In the genomic region with DNA sequence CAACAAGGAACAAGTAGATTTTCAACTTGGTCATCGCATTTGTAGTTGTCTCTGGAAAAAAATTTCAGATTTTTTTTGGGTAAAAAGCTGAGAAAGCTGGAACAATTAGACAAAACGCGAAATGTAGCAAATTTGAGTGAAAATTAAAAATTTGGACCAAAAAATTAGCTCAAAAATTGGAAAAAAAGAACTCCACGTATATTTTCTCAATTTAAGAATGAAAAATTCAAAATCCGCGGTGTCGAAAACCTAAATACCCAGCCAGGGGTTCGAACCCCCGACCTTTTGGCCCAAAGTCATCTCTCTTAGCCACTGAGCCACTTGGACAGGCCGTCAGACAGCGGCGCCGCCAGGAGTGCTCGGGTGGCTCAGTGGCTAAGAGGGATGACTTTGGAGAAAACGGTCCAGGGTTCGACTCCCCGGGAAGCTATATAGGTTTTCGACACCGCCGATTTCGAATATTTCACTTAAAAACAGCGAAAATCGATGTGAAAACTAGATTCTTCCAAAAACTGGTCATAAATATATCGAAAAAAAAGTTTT, we compare ENCODE assay signal across 2 worm cellular contexts.
TF ChIP-seq lines count a peak whose summit lies in the region.

TSS of gene ncx-1 (minus strand) at position 51 of the 543 bp plus-strand sequence.

TF ChIP-seq in whole organism, L4 larva, 104 proteins besides CTCF, POLR2A, EP300 and RAD21:
- TF ChIP-seq set-16 (GFP tag; IDR thresholded peaks at IDR 0.05; lab: Robert Waterston, UW) (peak; percentile 70), fos-1 (tag; optimal IDR thresholded peaks at IDR 0.05; lab: Kevin White, UChicago) (no peak), pha-4 (GFP tag; IDR thresholded peaks at IDR 0.05; lab: Robert Waterston, UW) (0 out of 2 replicates have a peak, but pooled peaks have one; percentile 19), pha-4 (tag; optimal IDR thresholded peaks at IDR 0.05; lab: Kevin White, UChicago) (no peak)

TF ChIP-seq in whole organism, young adult, 124 proteins besides CTCF, POLR2A, EP300 and RAD21:
- TF ChIP-seq him-1 (tag; optimal IDR thresholded peaks at IDR 0.05; lab: Kevin White, UChicago) (no peak), zfh-2 (GFP tag; conservative IDR thresholded peaks at IDR 0.05; lab: Robert Waterston, UW) (peak; percentile 69), lsy-27 (tag; optimal IDR thresholded peaks at IDR 0.05; lab: Kevin White, UChicago; ENCODE audit: borderline replicate concordance, insufficient read depth) (no peak), snpc-1.3 (tag; optimal IDR thresholded peaks at IDR 0.05; lab: Kevin White, UChicago; ENCODE audit: insufficient read depth) (no peak), ztf-26 (tag; optimal IDR thresholded peaks at IDR 0.05; lab: Kevin White, UChicago) (no peak), ama-1 (optimal IDR thresholded peaks at IDR 0.05; lab: Kevin White, UChicago) (no peak), ama-1 (GFP tag; optimal IDR thresholded peaks at IDR 0.05; lab: Kevin White, UChicago) (no peak)
